Worm (Caenorhabditis elegans) whole organism, L4 larva: Measurements from ENCODE around the gene C04G6.11.

Experiments
- D1046.2 ChIP-seq: fragments of 200-800 bp; sonication (Bioruptor generic); IDR thresholded peaks from 2 replicates; pipeline ENCODE4 v1.3.6; 2022; ENCODE audit warnings: missing genetic modification characterization, missing compliant biosample characterization
- F10B5.3 ChIP-seq: sonication (generic microtip); optimal IDR thresholded peaks from 2 replicates; lab custom pipeline; 2016; ENCODE audit warnings: mild to moderate bottlenecking, missing genetic modification characterization, missing compliant biosample characterization
- F44E2.7 ChIP-seq: fragments of 200-800 bp; sonication (Bioruptor generic); IDR thresholded peaks from 2 replicates; pipeline ENCODE4 v2.1.2; 2022; ENCODE audit warnings: missing genetic modification characterization, missing compliant biosample characterization
- T20F7.1 ChIP-seq: fragments of 200-800 bp; sonication (Bioruptor generic); optimal IDR thresholded peaks from 2 replicates; lab custom pipeline; 2018; ENCODE audit warnings: mild to moderate bottlenecking, missing genetic modification characterization, missing compliant biosample characterization
- Y75B8A.6 ChIP-seq: fragments of 200-800 bp; sonication (Bioruptor generic); IDR thresholded peaks from 2 replicates; pipeline ENCODE4 v1.3.6; 2022; ENCODE audit warnings: missing genetic modification reagents, missing genetic modification characterization, missing compliant biosample characterization
- aha-1 ChIP-seq: fragments of 150-350 bp; peaks from one replicate; lab custom pipeline; 2014; ENCODE audit warnings: missing biosample characterization, missing genetic modification characterization
- arid-1 ChIP-seq: fragments of 200-800 bp; sonication (Bioruptor generic); conservative IDR thresholded peaks from 2 replicates; pipeline ENCODE4 v1.3.6; 2022; ENCODE audit warnings: missing genetic modification reagents, missing genetic modification characterization, missing compliant biosample characterization
- ceh-20 ChIP-seq: fragments of 200-800 bp; sonication (Bioruptor generic); IDR thresholded peaks from 2 replicates; pipeline ENCODE4 v1.3.6; 2022; ENCODE audit warnings: missing genetic modification reagents, missing genetic modification characterization, missing compliant biosample characterization
- ceh-28 ChIP-seq: fragments of 150-350 bp; optimal IDR thresholded peaks from 2 replicates; lab custom pipeline; 2014; ENCODE audit warnings: missing biosample characterization, missing genetic modification reagents, missing genetic modification characterization
- ceh-82 ChIP-seq: sonication (generic microtip); optimal IDR thresholded peaks from 2 replicates; lab custom pipeline; 2017; ENCODE audit warnings: missing biosample characterization, missing genetic modification characterization
- ces-1 ChIP-seq: fragments of 150-350 bp; sonication (generic microtip); optimal IDR thresholded peaks from 4 replicates; lab custom pipeline; 2014; ENCODE audit warnings: missing biosample characterization, missing genetic modification reagents, missing genetic modification characterization
- cey-2 ChIP-seq: sonication (generic microtip); optimal IDR thresholded peaks from 3 replicates; lab custom pipeline; 2017; ENCODE audit warnings: missing genetic modification characterization, mild to moderate bottlenecking, missing compliant biosample characterization, antibody characterized with exemption, borderline replicate concordance; ENCODE audit not compliant: insufficient read depth
- daf-12 ChIP-seq: fragments of 150-350 bp; optimal IDR thresholded peaks from 2 replicates; lab custom pipeline; 2014; ENCODE audit warnings: missing biosample characterization, missing genetic modification reagents, missing genetic modification characterization
- daf-16 ChIP-seq, 3 experiments: sonication (generic microtip); optimal IDR thresholded peaks; 2 replicates each; lab custom pipeline; 2016 to 2017; ENCODE audit warnings: missing genetic modification characterization in 3 of 3, missing genetic modification reagents in 3 of 3, mild to moderate bottlenecking in 2 of 3, missing compliant biosample characterization in 2 of 3, missing biosample characterization in 1 of 3, moderate library complexity in 1 of 3
- dmd-6 ChIP-seq: fragments of 200-800 bp; sonication (Bioruptor generic); IDR thresholded peaks from 2 replicates; pipeline ENCODE4 v1.3.6; 2022; ENCODE audit warnings: missing genetic modification reagents, missing genetic modification characterization, missing compliant biosample characterization
- dmd-9 ChIP-seq: fragments of 200-800 bp; sonication (Bioruptor generic); IDR thresholded peaks from 2 replicates; pipeline ENCODE4 v1.3.6; 2022; ENCODE audit warnings: missing genetic modification reagents, missing genetic modification characterization, missing compliant biosample characterization
- dpl-1 ChIP-seq: fragments of 150-350 bp; optimal IDR thresholded peaks from 2 replicates; lab custom pipeline; 2014; ENCODE audit warnings: missing biosample characterization, missing genetic modification reagents, missing genetic modification characterization
- duxl-1 ChIP-seq: sonication (generic microtip); optimal IDR thresholded peaks from 2 replicates; lab custom pipeline; 2016; ENCODE audit warnings: mild to moderate bottlenecking, missing genetic modification characterization, moderate library complexity, missing compliant biosample characterization; ENCODE audit not compliant: poor library complexity
- egl-27 ChIP-seq: sonication (generic microtip); optimal IDR thresholded peaks from 3 replicates; lab custom pipeline; 2017; ENCODE audit warnings: missing biosample characterization, missing genetic modification reagents, missing genetic modification characterization
- gei-8 ChIP-seq: fragments of 200-800 bp; sonication (Bioruptor generic); optimal IDR thresholded peaks from 2 replicates; lab custom pipeline; 2018; ENCODE audit warnings: mild to moderate bottlenecking, missing genetic modification characterization, missing compliant biosample characterization
- hif-1 ChIP-seq, 2 experiments: sonication (generic microtip); optimal IDR thresholded peaks; 2 replicates each; lab custom pipeline; 2016 to 2017; ENCODE audit warnings: missing compliant biosample characterization in 2 of 2, missing genetic modification characterization in 2 of 2, missing genetic modification reagents in 2 of 2, missing genotype in 2 of 2, mild to moderate bottlenecking in 1 of 2
- hlh-11 ChIP-seq: fragments of 200-800 bp; sonication (Bioruptor generic); optimal IDR thresholded peaks from 2 replicates; lab custom pipeline; 2018; ENCODE audit warnings: mild to moderate bottlenecking, missing genetic modification characterization, missing compliant biosample characterization
- hmg-1.1 ChIP-seq: fragments of 200-800 bp; sonication (Bioruptor generic); IDR thresholded peaks from 2 replicates; pipeline ENCODE4 v1.3.6; 2022; ENCODE audit warnings: missing genetic modification reagents, missing genetic modification characterization, missing compliant biosample characterization
- jun-1 ChIP-seq: fragments of 150-350 bp; optimal IDR thresholded peaks from 2 replicates; lab custom pipeline; 2014; ENCODE audit warnings: missing biosample characterization, missing genetic modification reagents, missing genetic modification characterization
- lin-29 ChIP-seq: fragments of 200-800 bp; sonication (Bioruptor generic); IDR thresholded peaks from 2 replicates; pipeline ENCODE4 v1.3.6; 2022; ENCODE audit warnings: missing genetic modification reagents, missing genetic modification characterization, missing compliant biosample characterization
- lin-39 ChIP-seq: fragments of 150-350 bp; optimal IDR thresholded peaks from 2 replicates; lab custom pipeline; 2014; ENCODE audit warnings: missing biosample characterization, missing genetic modification reagents, missing genetic modification characterization
- lir-3 ChIP-seq: sonication (generic microtip); optimal IDR thresholded peaks from 2 replicates; lab custom pipeline; 2016; ENCODE audit warnings: mild to moderate bottlenecking, missing genetic modification characterization, missing compliant biosample characterization
- mep-1 ChIP-seq: fragments of 150-350 bp; sonication (generic microtip); optimal IDR thresholded peaks from 3 replicates; lab custom pipeline; 2014; ENCODE audit warnings: missing biosample characterization, missing genetic modification characterization
- nhr-102 ChIP-seq: sonication (generic microtip); optimal IDR thresholded peaks from 2 replicates; lab custom pipeline; 2016; ENCODE audit warnings: mild to moderate bottlenecking, missing genetic modification characterization, moderate library complexity, missing compliant biosample characterization
- nhr-28 ChIP-seq: fragments of 150-350 bp; optimal IDR thresholded peaks from 2 replicates; lab custom pipeline; 2014; ENCODE audit warnings: missing biosample characterization, missing genetic modification characterization
- nhr-42 ChIP-seq: fragments of 200-800 bp; sonication (Bioruptor generic); IDR thresholded peaks from 2 replicates; pipeline ENCODE4 v1.3.6; 2022; ENCODE audit warnings: missing genetic modification characterization, missing compliant biosample characterization
- nhr-6 ChIP-seq: fragments of 150-350 bp; optimal IDR thresholded peaks from 2 replicates; lab custom pipeline; 2014; ENCODE audit warnings: missing biosample characterization, missing genetic modification characterization
- nhr-77 ChIP-seq: fragments of 150-350 bp; optimal IDR thresholded peaks from 2 replicates; lab custom pipeline; 2014; ENCODE audit warnings: missing biosample characterization, missing genetic modification characterization
- pha-4 ChIP-seq, 2 experiments: fragments of 150-350 bp in 1 of 2; fragments of 200-800 bp in 1 of 2; sonication (Bioruptor generic) in 1 of 2; IDR thresholded peaks in 1 of 2; optimal IDR thresholded peaks in 1 of 2; 2 replicates each; pipeline versions ENCODE4 v1.3.6 to Lab custom; 2014 to 2022; ENCODE audit warnings: missing genetic modification characterization in 2 of 2, missing genetic modification reagents in 2 of 2, missing biosample characterization in 1 of 2, missing compliant biosample characterization in 1 of 2
- pqm-1 ChIP-seq: sonication (generic microtip); optimal IDR thresholded peaks from 2 replicates; lab custom pipeline; 2017; ENCODE audit warnings: missing biosample characterization, missing genetic modification characterization
- snpc-1.2 ChIP-seq: fragments of 200-800 bp; sonication (Bioruptor generic); IDR thresholded peaks from 2 replicates; pipeline ENCODE4 v1.3.6; 2022; ENCODE audit warnings: missing genetic modification reagents, missing genetic modification characterization, missing compliant biosample characterization
- snpc-4 ChIP-seq: fragments of 150-350 bp; optimal IDR thresholded peaks from 2 replicates; lab custom pipeline; 2014; ENCODE audit warnings: missing biosample characterization, missing genetic modification characterization
- unc-130 ChIP-seq: sonication (generic microtip); optimal IDR thresholded peaks from 2 replicates; lab custom pipeline; 2016; ENCODE audit warnings: missing genetic modification reagents, missing genetic modification characterization, missing compliant biosample characterization
- unc-62 ChIP-seq, 3 experiments: fragments of 150-350 bp in 1 of 3; sonication (generic microtip); optimal IDR thresholded peaks in 2 of 3; peaks in 1 of 3; 1 replicate in 1 of 3; 2 replicates in 2 of 3; lab custom pipeline; 2014 to 2017; ENCODE audit warnings: missing biosample characterization in 3 of 3, missing genetic modification characterization in 3 of 3, missing genetic modification reagents in 3 of 3, missing genotype in 1 of 3
- vab-7 ChIP-seq: fragments of 200-800 bp; sonication (Bioruptor generic); IDR thresholded peaks from 2 replicates; pipeline ENCODE4 v1.3.6; 2022; ENCODE audit warnings: missing genetic modification reagents, missing genetic modification characterization, missing compliant biosample characterization
- zip-11 ChIP-seq: fragments of 200-800 bp; sonication (Bioruptor generic); IDR thresholded peaks from 2 replicates; pipeline ENCODE4 v1.3.6; 2022; ENCODE audit warnings: missing genetic modification characterization, missing compliant biosample characterization
- ztf-7 ChIP-seq: fragments of 150-350 bp; optimal IDR thresholded peaks from 2 replicates; lab custom pipeline; 2014; ENCODE audit warnings: missing biosample characterization, missing genetic modification characterization

The C04G6.11 gene

DNA sequence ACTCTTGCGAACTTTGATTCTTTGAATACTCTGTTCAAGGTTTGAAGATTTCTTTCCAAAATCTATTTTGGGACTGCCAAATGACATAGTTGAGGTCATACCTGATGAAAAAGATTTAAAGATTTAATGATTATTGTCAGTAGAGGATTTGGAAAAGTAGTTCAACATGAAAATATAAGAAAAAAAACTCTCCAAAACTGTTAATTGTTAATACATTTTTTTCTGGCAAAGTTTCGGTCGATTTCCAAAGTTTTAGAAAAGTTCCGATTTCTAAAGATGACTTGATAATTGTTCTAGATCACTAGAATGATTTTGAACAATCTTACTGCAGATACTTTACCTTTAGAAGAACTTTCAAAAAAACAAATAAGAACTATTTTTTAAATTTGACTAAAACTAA is 32.4 kb downstream of the C04G6.11 start, which contains the start of gene C27A2.7:
Gene C27A2.7 (minus strand): TSS at position 101 of the 400 bp plus-strand sequence.
- TF ChIP-seq dpl-1 (GFP tag; lab: Kevin White, UChicago) (no peak), gei-8 (GFP tag; lab: Kevin White, UChicago) (no peak)

DNA sequence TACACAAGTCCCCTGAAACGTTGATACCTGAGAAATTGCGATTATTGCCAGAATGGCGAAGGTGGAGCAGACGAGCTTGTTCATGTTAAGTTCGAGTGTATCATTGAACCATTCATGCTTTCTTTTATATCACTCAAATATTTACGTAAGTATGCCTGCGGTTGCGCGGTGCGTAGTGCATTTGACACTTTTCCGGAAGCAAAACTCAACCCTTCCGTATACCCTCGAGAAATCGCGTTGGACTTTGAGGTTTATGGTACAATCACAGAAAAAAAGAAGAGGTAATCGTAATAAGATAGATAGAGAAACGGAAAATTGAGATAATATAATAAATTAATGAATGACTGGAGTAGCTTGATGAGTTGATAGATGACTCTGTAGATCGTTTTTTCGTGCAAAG is 34.1 kb downstream of the C04G6.11 start, which contains the start of gene idpb-2:
Gene idpb-2 (minus strand): TSS at position 101 of the 400 bp plus-strand sequence.
- TF ChIP-seq aha-1 (peak; percentile 14), hmg-1.1 (GFP tag; lab: Robert Waterston, UW) (no peak)

DNA sequence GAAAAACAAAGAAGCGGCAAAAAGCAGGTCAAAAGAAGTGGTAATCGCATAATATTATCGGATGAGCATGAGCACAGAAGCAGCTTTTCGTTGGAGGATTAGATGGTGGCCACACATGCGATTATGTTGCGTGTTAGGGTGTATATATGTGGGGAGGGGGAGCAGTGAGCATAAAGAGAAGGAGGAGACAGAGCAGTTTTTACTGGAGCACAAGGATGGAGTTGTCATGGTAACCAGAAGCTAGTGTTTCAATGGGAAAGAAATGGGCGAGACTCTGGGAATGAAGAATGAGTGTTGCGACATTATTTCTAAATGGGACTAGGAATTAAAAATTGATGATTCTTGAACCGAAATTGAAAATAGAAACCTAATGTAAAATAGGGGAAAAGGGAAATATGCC is 35.7 kb downstream of the C04G6.11 start, which contains the start of gene C27A2.8:
Gene C27A2.8 (minus strand): TSS at position 117 of the 400 bp plus-strand sequence.
- TF ChIP-seq hlh-11 (tag; lab: Kevin White, UChicago) (no peak), cey-2 (tag; lab: Kevin White, UChicago) (no peak), nhr-28 (tag; lab: Kevin White, UChicago) (no peak), daf-16 (GFP tag; optimal IDR thresholded peaks at IDR 0.05; lab: Kevin White, UChicago) (no peak), daf-16 (tag; optimal IDR thresholded peaks at IDR 0.05; lab: Kevin White, UChicago) (no peak), D1046.2 (GFP tag; lab: Robert Waterston, UW) (no peak), ceh-28 (tag; lab: Kevin White, UChicago) (no peak), lir-3 (tag; lab: Kevin White, UChicago) (no peak), dmd-6 (GFP tag; lab: Robert Waterston, UW) (no peak), pha-4 (GFP tag; IDR thresholded peaks at IDR 0.05; lab: Robert Waterston, UW) (no peak), pha-4 (tag; optimal IDR thresholded peaks at IDR 0.05; lab: Kevin White, UChicago) (no peak), snpc-4 (tag; lab: Kevin White, UChicago) (no peak), nhr-42 (no peak), hif-1 (tag; optimal IDR thresholded peaks at IDR 0.05; lab: Kevin White, UChicago) (no peak), ztf-7 (no peak), daf-12 (tag; lab: Kevin White, UChicago) (no peak), F10B5.3 (tag; lab: Kevin White, UChicago) (no peak)

DNA sequence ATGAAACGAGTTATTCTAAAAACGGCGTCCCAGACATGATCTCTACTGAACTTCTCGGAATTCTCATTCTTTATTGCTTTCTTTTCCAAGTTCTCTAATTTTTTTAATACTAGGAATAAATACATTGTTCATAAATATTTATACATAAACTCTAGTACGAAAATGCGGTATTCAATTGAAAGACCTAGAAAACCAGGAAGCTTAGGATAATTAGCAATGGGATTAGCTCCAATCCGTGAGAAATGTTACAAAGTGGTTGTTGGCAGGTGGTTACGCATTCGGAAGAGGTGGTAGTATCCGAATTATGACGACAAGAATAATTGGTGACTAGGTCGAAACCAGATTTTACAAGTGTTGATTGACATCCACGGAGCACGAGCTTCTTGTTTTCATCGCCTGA is 36.7 kb downstream of the C04G6.11 start:
- TF ChIP-seq dmd-9 (GFP tag; lab: Robert Waterston, UW) (no peak), hlh-11 (tag; lab: Kevin White, UChicago) (no peak), lin-29 (GFP tag; lab: Robert Waterston, UW) (no peak), daf-12 (tag; lab: Kevin White, UChicago) (no peak), zip-11 (GFP tag; lab: Robert Waterston, UW) (no peak), egl-27 (tag; lab: Kevin White, UChicago) (no peak), F44E2.7 (GFP tag; lab: Robert Waterston, UW) (no peak), mep-1 (tag; lab: Kevin White, UChicago) (no peak), Y75B8A.6 (no peak), unc-62 (GFP tag; optimal IDR thresholded peaks at IDR 0.05 in 1 of 2; lab: Kevin White, UChicago) (no peak), unc-62 (tag; optimal IDR thresholded peaks at IDR 0.05; lab: Kevin White, UChicago) (no peak), jun-1 (tag; lab: Kevin White, UChicago) (no peak)
- TF ChIP-seq, all 104 proteins: peak for 0

DNA sequence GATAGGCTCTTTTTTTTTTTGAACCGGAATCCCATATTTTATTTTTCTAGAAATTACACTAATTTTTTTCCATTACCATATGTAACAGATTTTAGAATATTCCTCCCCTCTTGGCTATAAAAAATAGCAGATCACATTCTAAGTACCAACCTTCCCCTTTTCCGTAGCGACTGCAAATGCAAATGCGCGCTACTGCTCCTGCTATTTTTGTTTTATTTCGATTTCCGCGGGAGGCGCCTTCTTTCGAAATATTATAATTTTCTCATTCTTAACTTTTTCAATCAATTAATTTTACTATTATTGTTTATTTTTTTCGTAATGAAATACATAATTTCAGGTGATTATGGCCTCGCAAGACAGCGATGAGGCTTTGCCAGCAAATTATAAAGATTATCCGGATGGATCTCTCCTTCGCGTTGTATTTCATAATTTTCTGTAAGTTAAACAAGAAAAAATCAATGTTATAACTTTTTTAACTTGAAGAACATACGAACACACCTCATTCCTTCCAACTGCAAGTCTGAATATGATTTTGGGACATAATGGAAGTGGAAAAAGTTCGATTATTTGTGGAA is 41.8 kb downstream of the C04G6.11 start, which contains the start of gene smc-5:
Gene smc-5 (plus strand): TSS at position 332 of the 575 bp plus-strand sequence.
- peak; percentile 83 for TF ChIP-seq nhr-77
- peak; percentile 47; the same call in 1 of the 2 replicates for TF ChIP-seq vab-7
- no peak for TF ChIP-seq ceh-82 (tag; lab: Kevin White, UChicago)
- TF ChIP-seq pqm-1 (tag; lab: Kevin White, UChicago): no peak
- peak; percentile 56 for TF ChIP-seq nhr-6
- TF ChIP-seq ces-1 (GFP tag; lab: Kevin White, UChicago): no peak
- TF ChIP-seq nhr-102 (tag; lab: Kevin White, UChicago): no peak
- no peak for TF ChIP-seq arid-1 (GFP tag; lab: Robert Waterston, UW)
- TF ChIP-seq snpc-1.2 (GFP tag; lab: Robert Waterston, UW): no peak
- peak in 1 of 2 experiments; percentile 72 for TF ChIP-seq hif-1 (tag; optimal IDR thresholded peaks at IDR 0.05; lab: Kevin White, UChicago)
- no peak for TF ChIP-seq ceh-20 (GFP tag; lab: Robert Waterston, UW)
- TF ChIP-seq hmg-1.1 (GFP tag; lab: Robert Waterston, UW): peak; percentile 47; the same call in 1 of the 2 replicates
- peak; percentile 14 for TF ChIP-seq T20F7.1 (GFP tag; lab: Kevin White, UChicago)
- TF ChIP-seq lin-39 (tag; lab: Kevin White, UChicago): no peak
- no peak for TF ChIP-seq duxl-1 (tag; lab: Kevin White, UChicago)
- peak; percentile 82 for TF ChIP-seq unc-130 (GFP tag; lab: Kevin White, UChicago)
